Worm (Caenorhabditis elegans) whole organism, early embryonic: ENCODE measurements around the gene T10B5.3.

Experiments
- aly-1 ChIP-seq: sonication (generic microtip); optimal IDR thresholded peaks from 2 replicates; lab custom pipeline; 2016; ENCODE audit warnings: missing genetic modification characterization, missing compliant biosample characterization
- ama-1 ChIP-seq: fragments of 150-350 bp; optimal IDR thresholded peaks from 2 replicates; lab custom pipeline; 2014
- ceh-13 ChIP-seq: fragments of 200-800 bp; sonication (Bioruptor generic); optimal IDR thresholded peaks from 2 replicates; lab custom pipeline; 2018; ENCODE audit warnings: mild to moderate bottlenecking, missing genetic modification characterization, missing compliant biosample characterization
- flt-1 ChIP-seq: fragments of 200-800 bp; sonication (Bioruptor generic); IDR thresholded peaks from 2 replicates; pipeline ENCODE4 v1.3.6; 2022; ENCODE audit warnings: missing genetic modification characterization, missing compliant biosample characterization
- tbx-11 ChIP-seq: fragments of 200-800 bp; sonication (Bioruptor generic); IDR thresholded peaks from 2 replicates; pipeline ENCODE4 v1.3.6; 2022; ENCODE audit warnings: missing genetic modification characterization, missing compliant biosample characterization
- tbx-37 ChIP-seq: fragments of 200-800 bp; sonication (Bioruptor generic); conservative IDR thresholded peaks from 2 replicates; pipeline ENCODE4 v1.3.6; 2022; ENCODE audit warnings: missing genetic modification reagents, missing genetic modification characterization, missing compliant biosample characterization

DNA sequence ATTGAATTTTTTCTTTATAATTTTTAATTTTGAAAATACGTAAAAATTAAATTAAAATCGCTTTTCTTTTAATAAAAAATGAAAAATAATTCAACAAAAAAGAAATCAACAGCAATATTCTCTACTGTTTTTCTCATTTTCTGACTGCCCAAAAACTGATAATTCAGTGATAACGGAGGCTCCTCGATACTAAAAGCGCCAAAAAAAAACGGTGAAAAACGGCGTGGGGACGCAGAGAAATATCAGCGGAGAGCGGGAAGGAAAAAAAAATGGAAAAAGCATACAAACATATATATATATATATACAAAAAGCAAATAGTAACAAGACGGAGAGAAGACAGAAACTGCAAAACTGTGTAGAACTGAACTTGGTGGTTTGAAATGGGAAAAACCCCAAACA, 13.5 kb upstream of the T10B5.3 start:
- TF ChIP-seq ceh-13 (GFP tag; lab: Kevin White, UChicago) (no peak), ama-1 (no peak), aly-1 (no peak), flt-1 (GFP tag; lab: Robert Waterston, UW) (no peak), tbx-11 (no peak), tbx-37 (GFP tag; lab: Robert Waterston, UW) (no peak)
